Worm (Caenorhabditis elegans) whole organism, late embryonic: ENCODE results near the gene nas-16.

Experiments
- C08G9.2 ChIP-seq: sonication (generic microtip); optimal IDR thresholded peaks from 2 replicates; lab custom pipeline; 2016; ENCODE audit warnings: mild to moderate bottlenecking, missing genetic modification characterization, moderate library complexity, missing compliant biosample characterization
- C38D4.7 ChIP-seq: fragments of 200-800 bp; sonication (Bioruptor generic); optimal IDR thresholded peaks from 2 replicates; lab custom pipeline; 2018; ENCODE audit warnings: mild to moderate bottlenecking, missing genetic modification characterization, moderate library complexity, missing compliant biosample characterization
- F13H6.1 ChIP-seq: sonication (generic microtip); optimal IDR thresholded peaks from 2 replicates; lab custom pipeline; 2016; ENCODE audit warnings: missing genetic modification characterization, missing compliant biosample characterization
- K09A11.1 ChIP-seq: sonication (generic microtip); optimal IDR thresholded peaks from 2 replicates; lab custom pipeline; 2017; ENCODE audit warnings: antibody characterized with exemption, mild to moderate bottlenecking, missing genetic modification characterization, missing compliant biosample characterization; ENCODE audit not compliant: insufficient read depth
- T23F11.4 ChIP-seq: fragments of 200-800 bp; sonication (Bioruptor generic); optimal IDR thresholded peaks from 2 replicates; lab custom pipeline; 2018; ENCODE audit warnings: mild to moderate bottlenecking, missing genetic modification characterization, missing compliant biosample characterization
- ceh-14 ChIP-seq: sonication (generic microtip); optimal IDR thresholded peaks from 2 replicates; lab custom pipeline; 2016; ENCODE audit warnings: missing genotype, missing genetic modification characterization, missing compliant biosample characterization
- ceh-45 ChIP-seq: fragments of 200-800 bp; sonication (Bioruptor generic); IDR thresholded peaks from 2 replicates; pipeline ENCODE4 v1.3.6; 2022; ENCODE audit warnings: missing genetic modification reagents, missing genetic modification characterization, missing compliant biosample characterization
- ceh-48 ChIP-seq: sonication (generic microtip); optimal IDR thresholded peaks from 2 replicates; lab custom pipeline; 2016; ENCODE audit warnings: missing genetic modification characterization, inconsistent platforms, missing compliant biosample characterization
- ceh-6 ChIP-seq: fragments of 200-800 bp; sonication (Bioruptor generic); optimal IDR thresholded peaks from 2 replicates; lab custom pipeline; 2018; ENCODE audit warnings: mild to moderate bottlenecking, missing genetic modification characterization, missing compliant biosample characterization
- dve-1 ChIP-seq: sonication (generic microtip); optimal IDR thresholded peaks from 2 replicates; lab custom pipeline; 2017; ENCODE audit warnings: antibody characterized with exemption, mild to moderate bottlenecking, missing genetic modification characterization, missing compliant biosample characterization
- elt-2 ChIP-seq: sonication (generic microtip); optimal IDR thresholded peaks from 2 replicates; lab custom pipeline; 2016; ENCODE audit warnings: missing genetic modification reagents, missing genetic modification characterization, missing compliant biosample characterization
- elt-4 ChIP-seq: sonication (generic microtip); optimal IDR thresholded peaks from 2 replicates; lab custom pipeline; 2016; ENCODE audit warnings: missing genetic modification characterization, missing compliant biosample characterization
- eyg-1 ChIP-seq: sonication (generic microtip); optimal IDR thresholded peaks from 2 replicates; lab custom pipeline; 2016; ENCODE audit warnings: missing genotype, missing genetic modification characterization, missing compliant biosample characterization
- fax-1 ChIP-seq: sonication (generic microtip); optimal IDR thresholded peaks from 2 replicates; lab custom pipeline; 2016; ENCODE audit warnings: missing genotype, missing genetic modification characterization, missing compliant biosample characterization
- fkh-6 ChIP-seq: sonication (generic microtip); optimal IDR thresholded peaks from 2 replicates; lab custom pipeline; 2016; ENCODE audit warnings: missing genetic modification characterization, missing compliant biosample characterization
- hlh-15 ChIP-seq: sonication (generic microtip); optimal IDR thresholded peaks from 2 replicates; lab custom pipeline; 2016; ENCODE audit warnings: missing genetic modification characterization, missing compliant biosample characterization
- hlh-6 ChIP-seq: sonication (generic microtip); optimal IDR thresholded peaks from 2 replicates; lab custom pipeline; 2016; ENCODE audit warnings: missing genotype, missing genetic modification characterization, missing compliant biosample characterization
- lim-6 ChIP-seq: sonication (generic microtip); optimal IDR thresholded peaks from 2 replicates; lab custom pipeline; 2016; ENCODE audit warnings: missing genetic modification characterization, missing compliant biosample characterization
- lin-11 ChIP-seq: fragments of 200-800 bp; sonication (Bioruptor generic); optimal IDR thresholded peaks from 2 replicates; lab custom pipeline; 2018; ENCODE audit warnings: mild to moderate bottlenecking, missing genetic modification characterization, missing compliant biosample characterization
- nfya-1 ChIP-seq: sonication (generic microtip); optimal IDR thresholded peaks from 2 replicates; lab custom pipeline; 2017; ENCODE audit warnings: missing genetic modification characterization, mild to moderate bottlenecking, missing compliant biosample characterization, antibody characterized with exemption, moderate library complexity
- nhr-232 ChIP-seq: sonication (generic microtip); optimal IDR thresholded peaks from 2 replicates; lab custom pipeline; 2016; ENCODE audit warnings: missing genetic modification characterization, missing compliant biosample characterization
- pha-2 ChIP-seq: sonication (generic microtip); optimal IDR thresholded peaks from 2 replicates; lab custom pipeline; 2017; ENCODE audit warnings: mild to moderate bottlenecking, missing genetic modification characterization, missing compliant biosample characterization
- pha-4 ChIP-seq: fragments of 150-350 bp; optimal IDR thresholded peaks from 2 replicates; lab custom pipeline; 2018; ENCODE audit warnings: missing biosample characterization, missing genetic modification reagents, missing genetic modification characterization
- syd-9 ChIP-seq: sonication (generic microtip); optimal IDR thresholded peaks from 2 replicates; lab custom pipeline; 2016; ENCODE audit warnings: mild to moderate bottlenecking, missing genetic modification characterization, moderate library complexity, missing compliant biosample characterization
- tbx-2 ChIP-seq: sonication (generic microtip); optimal IDR thresholded peaks from 2 replicates; lab custom pipeline; 2016; ENCODE audit warnings: missing genetic modification characterization, missing compliant biosample characterization
- ttx-3 ChIP-seq: sonication (generic microtip); optimal IDR thresholded peaks from 2 replicates; lab custom pipeline; 2016; ENCODE audit warnings: missing genetic modification reagents, missing genetic modification characterization, missing compliant biosample characterization
- unc-42 ChIP-seq: sonication (generic microtip); optimal IDR thresholded peaks from 2 replicates; lab custom pipeline; 2016; ENCODE audit warnings: missing genotype, missing genetic modification characterization, missing compliant biosample characterization
- zip-5 ChIP-seq: sonication (generic microtip); optimal IDR thresholded peaks from 2 replicates; lab custom pipeline; 2016; ENCODE audit warnings: missing genetic modification characterization, missing compliant biosample characterization

Gene nas-16

DNA sequence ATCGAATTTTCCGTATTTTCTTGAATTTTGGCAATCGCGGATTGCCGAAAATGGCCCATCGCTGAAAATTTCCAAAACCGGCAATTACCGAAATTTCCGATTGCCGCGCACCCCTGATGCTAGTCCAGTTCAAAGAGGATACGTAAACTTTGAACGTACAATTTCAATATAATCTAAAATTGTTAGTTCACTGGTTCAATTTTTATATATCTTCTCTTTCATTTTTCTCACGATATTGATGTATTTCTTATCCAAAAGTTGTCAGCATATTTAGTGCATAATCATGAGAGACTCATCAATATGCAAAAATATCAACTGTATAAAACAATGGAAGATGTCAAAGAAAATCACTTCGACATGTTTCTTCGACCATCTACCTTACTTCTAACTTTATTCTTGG lies 6.5 kb downstream of the nas-16 start, which contains the start of gene nas-17:
TSS of gene nas-17 (plus strand) at position 301 of the 400 bp plus-strand sequence.
- TF ChIP-seq C38D4.7 (GFP tag; lab: Kevin White, UChicago) = no peak
- TF ChIP-seq C08G9.2 (tag; lab: Kevin White, UChicago) = no peak

ce11 chrV:11402610-11403009 lies 10.5 kb downstream of the nas-16 start, which contains the start of gene nas-19:
Gene nas-19, minus strand, starts transcription at chrV:11402710.
- no peak for TF ChIP-seq unc-42
- TF ChIP-seq elt-4 (tag; lab: Kevin White, UChicago) = no peak
- no peak for TF ChIP-seq ttx-3 (tag; lab: Kevin White, UChicago)
- TF ChIP-seq nhr-232 = no peak
- TF ChIP-seq ceh-6 (GFP tag; lab: Kevin White, UChicago) = no peak
- no peak for TF ChIP-seq hlh-6 (tag; lab: Kevin White, UChicago)
- TF ChIP-seq pha-2 (tag; lab: Kevin White, UChicago) = no peak
- no peak for TF ChIP-seq hlh-15
- TF ChIP-seq fax-1 (tag; lab: Kevin White, UChicago) = no peak
- no peak for TF ChIP-seq lin-11 (tag; lab: Kevin White, UChicago)
- TF ChIP-seq dve-1 (tag; lab: Kevin White, UChicago) = no peak
- no peak for TF ChIP-seq F13H6.1 (tag; lab: Kevin White, UChicago)
- TF ChIP-seq pha-4 = no peak

DNA sequence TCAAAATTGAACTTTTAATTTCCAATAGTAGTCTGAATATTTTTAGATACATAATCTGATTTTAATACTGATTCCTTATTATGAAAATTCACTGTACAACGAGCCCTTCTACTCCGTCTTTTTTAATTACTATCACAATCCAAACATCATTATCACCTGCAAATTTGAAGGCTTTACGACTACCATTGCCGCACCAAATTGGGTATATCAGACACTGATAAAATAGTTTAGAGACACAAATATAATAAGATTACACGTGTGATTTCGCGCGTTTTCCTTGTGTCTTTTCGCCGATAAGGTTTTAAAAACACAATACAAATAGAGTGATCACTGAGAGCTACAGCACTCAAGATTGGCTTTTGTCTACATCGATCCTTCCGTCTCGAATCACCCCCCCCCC lies 10.9 kb downstream of the nas-16 start:
- no peak for TF ChIP-seq nhr-232
- peak; percentile 90 for TF ChIP-seq elt-2
- TF ChIP-seq, all 69 proteins: peak for 1

- TF ChIP-seq elt-2 = peak; percentile 93
- TF ChIP-seq ceh-48 (tag; lab: Kevin White, UChicago) = no peak
Observed at ce11 chrV:11403702-11404101, 11.6 kb downstream of the nas-16 start.

DNA sequence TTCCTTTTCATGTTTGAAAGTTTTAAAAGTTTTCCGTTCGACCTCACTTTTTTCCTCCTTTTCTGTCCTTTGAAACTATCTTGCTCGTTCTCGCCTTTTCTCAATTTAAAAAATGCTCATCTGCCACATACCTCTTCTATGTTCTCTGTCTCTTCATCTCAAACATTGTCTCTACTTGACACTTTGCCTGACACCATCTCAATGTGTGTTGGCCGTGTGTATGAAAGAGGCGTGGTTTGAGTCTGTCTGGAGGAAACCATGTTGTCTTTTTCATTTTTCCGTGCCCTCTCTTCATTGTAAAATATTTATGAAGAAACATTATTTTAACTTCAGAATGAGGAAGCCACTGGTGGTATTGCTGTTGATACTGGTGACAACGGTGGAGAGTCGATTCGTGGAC lies 15.1 kb downstream of the nas-16 start, which contains the start of gene K03B8.6:
TSS of gene K03B8.6 (plus strand) at position 334 of the 400 bp plus-strand sequence.
- TF ChIP-seq eyg-1 (tag; lab: Kevin White, UChicago) (no peak), C08G9.2 (tag; lab: Kevin White, UChicago) (no peak), T23F11.4 (GFP tag; lab: Kevin White, UChicago) (no peak), zip-5 (no peak), syd-9 (tag; lab: Kevin White, UChicago) (no peak), ceh-45 (GFP tag; lab: Robert Waterston, UW) (no peak), K09A11.1 (tag; lab: Kevin White, UChicago) (no peak), ttx-3 (tag; lab: Kevin White, UChicago) (no peak), fkh-6 (tag; lab: Kevin White, UChicago) (no peak), tbx-2 (tag; lab: Kevin White, UChicago) (no peak), nfya-1 (no peak), F13H6.1 (tag; lab: Kevin White, UChicago) (no peak)
- TF ChIP-seq, all 69 proteins: peak for 0

ce11 chrV:11410902-11411561 lies 18.9 kb downstream of the nas-16 start, which contains the start of the genes K03B8.8 and grl-3:
Gene K03B8.8, minus strand, starts transcription at chrV:11411002.
Gene grl-3, plus strand, starts transcription at chrV:11411511.
- TF ChIP-seq hlh-15 = no peak
- no peak for TF ChIP-seq lim-6 (tag; lab: Kevin White, UChicago)

- TF ChIP-seq elt-2 (peak; percentile 63), ceh-14 (tag; lab: Kevin White, UChicago) (no peak)
Observed at ce11 chrV:11412125-11412524, 20.0 kb downstream of the nas-16 start.
